Worm (Caenorhabditis elegans) whole organism, late embryonic: ENCODE results near the gene gpa-5.
A peak's percentile ranks its signal among the peaks of the same experiment; 100 is the strongest.

Experiments
- T23F11.4 ChIP-seq: fragments of 200-800 bp; sonication (Bioruptor generic); optimal IDR thresholded peaks from 2 replicates; lab custom pipeline; 2018; ENCODE audit warnings: mild to moderate bottlenecking, missing genetic modification characterization, missing compliant biosample characterization
- ceh-18 ChIP-seq: sonication (generic microtip); optimal IDR thresholded peaks from 2 replicates; lab custom pipeline; 2016; ENCODE audit warnings: missing genetic modification characterization, missing compliant biosample characterization
- ceh-31 ChIP-seq: sonication (generic microtip); optimal IDR thresholded peaks from 2 replicates; lab custom pipeline; 2016; ENCODE audit warnings: missing genetic modification characterization, missing compliant biosample characterization
- ceh-34 ChIP-seq: sonication (generic microtip); optimal IDR thresholded peaks from 2 replicates; lab custom pipeline; 2016; ENCODE audit warnings: mild to moderate bottlenecking, missing genetic modification characterization, missing compliant biosample characterization
- ceh-6 ChIP-seq: fragments of 200-800 bp; sonication (Bioruptor generic); optimal IDR thresholded peaks from 2 replicates; lab custom pipeline; 2018; ENCODE audit warnings: mild to moderate bottlenecking, missing genetic modification characterization, missing compliant biosample characterization
- elt-2 ChIP-seq: sonication (generic microtip); optimal IDR thresholded peaks from 2 replicates; lab custom pipeline; 2016; ENCODE audit warnings: missing genetic modification reagents, missing genetic modification characterization, missing compliant biosample characterization
- hlh-15 ChIP-seq: sonication (generic microtip); optimal IDR thresholded peaks from 2 replicates; lab custom pipeline; 2016; ENCODE audit warnings: missing genetic modification characterization, missing compliant biosample characterization
- hlh-30 ChIP-seq: sonication (generic microtip); optimal IDR thresholded peaks from 2 replicates; lab custom pipeline; 2017; ENCODE audit warnings: antibody characterized with exemption, missing genetic modification characterization, missing compliant biosample characterization; ENCODE audit not compliant: insufficient read depth
- hlh-8 ChIP-seq: sonication (generic microtip); optimal IDR thresholded peaks from 2 replicates; lab custom pipeline; 2016; ENCODE audit warnings: missing genotype, missing genetic modification characterization, missing compliant biosample characterization
- lim-6 ChIP-seq: sonication (generic microtip); optimal IDR thresholded peaks from 2 replicates; lab custom pipeline; 2016; ENCODE audit warnings: missing genetic modification characterization, missing compliant biosample characterization
- nfya-1 ChIP-seq: sonication (generic microtip); optimal IDR thresholded peaks from 2 replicates; lab custom pipeline; 2017; ENCODE audit warnings: missing genetic modification characterization, mild to moderate bottlenecking, missing compliant biosample characterization, antibody characterized with exemption, moderate library complexity
- nhr-232 ChIP-seq: sonication (generic microtip); optimal IDR thresholded peaks from 2 replicates; lab custom pipeline; 2016; ENCODE audit warnings: missing genetic modification characterization, missing compliant biosample characterization
- odd-2 ChIP-seq: sonication (generic microtip); optimal IDR thresholded peaks from 2 replicates; lab custom pipeline; 2017; ENCODE audit warnings: antibody characterized with exemption, mild to moderate bottlenecking, missing genetic modification characterization, missing compliant biosample characterization
- pag-3 ChIP-seq: sonication (generic microtip); optimal IDR thresholded peaks from 2 replicates; lab custom pipeline; 2016; ENCODE audit warnings: missing compliant biosample characterization, missing genetic modification characterization, borderline replicate concordance
- pha-2 ChIP-seq: sonication (generic microtip); optimal IDR thresholded peaks from 2 replicates; lab custom pipeline; 2017; ENCODE audit warnings: mild to moderate bottlenecking, missing genetic modification characterization, missing compliant biosample characterization
- pros-1 ChIP-seq: fragments of 150-350 bp; optimal IDR thresholded peaks from 2 replicates; lab custom pipeline; 2014; ENCODE audit warnings: missing biosample characterization, missing genetic modification reagents, missing genetic modification characterization
- ref-2 ChIP-seq: sonication (generic microtip); optimal IDR thresholded peaks from 2 replicates; lab custom pipeline; 2016; ENCODE audit warnings: missing genetic modification characterization, missing compliant biosample characterization
- sdc-2 ChIP-seq: sonication (generic microtip); optimal IDR thresholded peaks from 2 replicates; lab custom pipeline; 2016; ENCODE audit warnings: missing genotype, missing genetic modification characterization, missing compliant biosample characterization
- sox-2 ChIP-seq: fragments of 200-800 bp; sonication (Bioruptor generic); IDR thresholded peaks from 2 replicates; pipeline ENCODE4 v1.3.6; 2022; ENCODE audit warnings: missing genetic modification reagents, missing genetic modification characterization, missing compliant biosample characterization
- tbx-2 ChIP-seq: sonication (generic microtip); optimal IDR thresholded peaks from 2 replicates; lab custom pipeline; 2016; ENCODE audit warnings: missing genetic modification characterization, missing compliant biosample characterization
- unc-3 ChIP-seq, 2 experiments: fragments of 200-800 bp in 1 of 2; sonication (Bioruptor generic) in 1 of 2; sonication (generic microtip) in 1 of 2; conservative IDR thresholded peaks in 1 of 2; optimal IDR thresholded peaks in 1 of 2; 2 replicates each; pipeline versions ENCODE4 v1.3.6 to Lab custom; 2016 to 2022; ENCODE audit warnings: missing compliant biosample characterization in 2 of 2, missing genetic modification characterization in 2 of 2, missing genetic modification reagents in 1 of 2
- unc-42 ChIP-seq: sonication (generic microtip); optimal IDR thresholded peaks from 2 replicates; lab custom pipeline; 2016; ENCODE audit warnings: missing genotype, missing genetic modification characterization, missing compliant biosample characterization
- unc-55 ChIP-seq: sonication (generic microtip); optimal IDR thresholded peaks from 2 replicates; lab custom pipeline; 2017; ENCODE audit warnings: missing biosample characterization, missing genetic modification reagents, missing genetic modification characterization

Gene gpa-5

ce11 chrX:2071392-2072001 lies 49.4 kb downstream of the gpa-5 start:
- peak; percentile 23 for TF ChIP-seq unc-55 (GFP tag; lab: Kevin White, UChicago)
- TF ChIP-seq ceh-31 (tag; lab: Kevin White, UChicago): peak; percentile 55
- TF ChIP-seq tbx-2 (tag; lab: Kevin White, UChicago): peak; percentile 56
- TF ChIP-seq sdc-2 (tag; lab: Kevin White, UChicago): peak; percentile 71
- peak; percentile 6 for TF ChIP-seq hlh-8 (tag; lab: Kevin White, UChicago)
- TF ChIP-seq unc-3 (GFP tag; conservative IDR thresholded peaks at IDR 0.05; lab: Robert Waterston, UW): no peak
- no peak for TF ChIP-seq unc-3 (tag; optimal IDR thresholded peaks at IDR 0.05; lab: Kevin White, UChicago)
- TF ChIP-seq pha-2 (tag; lab: Kevin White, UChicago): no peak
- TF ChIP-seq ceh-6 (GFP tag; lab: Kevin White, UChicago): no peak
- TF ChIP-seq nfya-1 (tag; lab: Kevin White, UChicago): peak; percentile 26
- TF ChIP-seq pag-3 (tag; lab: Kevin White, UChicago): no peak
- peak; percentile 81 for TF ChIP-seq elt-2
- peak; percentile 43 for TF ChIP-seq ceh-18 (tag; lab: Kevin White, UChicago)
- 0 out of 2 replicates have a peak, but pooled peaks have one; percentile 5 for TF ChIP-seq sox-2 (GFP tag; lab: Robert Waterston, UW)
- TF ChIP-seq ceh-34 (tag; lab: Kevin White, UChicago): peak; percentile 31
- TF ChIP-seq unc-42: peak; percentile 42
- TF ChIP-seq hlh-30 (tag; lab: Kevin White, UChicago): peak; percentile 96

- TF ChIP-seq pha-2 (tag; lab: Kevin White, UChicago) (no peak), lim-6 (tag; lab: Kevin White, UChicago) (no peak), nhr-232 (tag; lab: Kevin White, UChicago) (no peak), odd-2 (tag; lab: Kevin White, UChicago) (no peak), ceh-18 (tag; lab: Kevin White, UChicago) (no peak), T23F11.4 (GFP tag; lab: Kevin White, UChicago) (no peak), pros-1 (no peak), ref-2 (tag; lab: Kevin White, UChicago) (no peak), hlh-15 (tag; lab: Kevin White, UChicago) (no peak)
These were observed 50.4 kb downstream of the gpa-5 start, which contains the start of gene acl-4 for ce11 chrX:2070418-2070996. acl-4 (minus strand) TSS chrX:2070444.
